Fruit fly (Drosophila melanogaster) whole organism: Measurements from ENCODE around the gene mat.

ENCODE experiments used
- CG8478 ChIP-seq: fragments of >200 bp; optimal IDR thresholded peaks from 2 replicates; lab custom pipeline; 2018; ENCODE audit warnings: inconsistent platforms
- pan ChIP-seq: fragments of >200 bp; optimal IDR thresholded peaks from 2 replicates; lab custom pipeline; 2017
- usp ChIP-seq: fragments of >200 bp; optimal IDR thresholded peaks from 2 replicates; lab custom pipeline; 2017; ENCODE audit warnings: missing biosample characterization, missing genetic modification characterization, mixed read lengths

- TF ChIP-seq CG8478 (lab: Kevin White, UChicago) = no peak
- TF ChIP-seq usp = no peak
- no peak for TF ChIP-seq pan (lab: Kevin White, UChicago)
Measured at dm6 chr3L:880851-881250, 21.8 kb upstream of the mat start.
